Worm (Caenorhabditis elegans) whole organism, early embryonic: ENCODE data around the gene F54G2.1.

Source experiments
- aly-1 ChIP-seq: sonication (generic microtip); optimal IDR thresholded peaks from 2 replicates; lab custom pipeline; 2016; ENCODE audit warnings: missing genetic modification characterization, missing compliant biosample characterization
- ama-1 ChIP-seq: fragments of 150-350 bp; optimal IDR thresholded peaks from 2 replicates; lab custom pipeline; 2014
- ceh-13 ChIP-seq: fragments of 200-800 bp; sonication (Bioruptor generic); optimal IDR thresholded peaks from 2 replicates; lab custom pipeline; 2018; ENCODE audit warnings: mild to moderate bottlenecking, missing genetic modification characterization, missing compliant biosample characterization
- ceh-36 ChIP-seq: sonication (generic microtip); optimal IDR thresholded peaks from 2 replicates; lab custom pipeline; 2016; ENCODE audit warnings: missing genetic modification characterization, inconsistent platforms, missing compliant biosample characterization
- hmg-4 ChIP-seq: fragments of 200-800 bp; sonication (Bioruptor generic); optimal IDR thresholded peaks from 2 replicates; lab custom pipeline; 2018; ENCODE audit warnings: mild to moderate bottlenecking, missing genetic modification characterization, missing compliant biosample characterization
- tbx-11 ChIP-seq: fragments of 200-800 bp; sonication (Bioruptor generic); IDR thresholded peaks from 2 replicates; pipeline ENCODE4 v1.3.6; 2022; ENCODE audit warnings: missing genetic modification characterization, missing compliant biosample characterization
- tbx-37 ChIP-seq: fragments of 200-800 bp; sonication (Bioruptor generic); conservative IDR thresholded peaks from 2 replicates; pipeline ENCODE4 v1.3.6; 2022; ENCODE audit warnings: missing genetic modification reagents, missing genetic modification characterization, missing compliant biosample characterization

- TF ChIP-seq ama-1 (lab: Kevin White, UChicago) (no peak), tbx-37 (no peak), hmg-4 (GFP tag; lab: Kevin White, UChicago) (no peak), ceh-36 (tag; lab: Kevin White, UChicago) (no peak), aly-1 (tag; lab: Kevin White, UChicago) (no peak), ceh-13 (no peak), tbx-11 (no peak)
Observed at ce11 chrX:2707480-2708015, 43.4 kb upstream of the F54G2.1 start.
